Worm (Caenorhabditis elegans): Measurements from ENCODE around the gene C45B11.8.
A peak's percentile ranks its signal among the peaks of the same experiment; 100 is the strongest.

C45B11.8 gene

DNA sequence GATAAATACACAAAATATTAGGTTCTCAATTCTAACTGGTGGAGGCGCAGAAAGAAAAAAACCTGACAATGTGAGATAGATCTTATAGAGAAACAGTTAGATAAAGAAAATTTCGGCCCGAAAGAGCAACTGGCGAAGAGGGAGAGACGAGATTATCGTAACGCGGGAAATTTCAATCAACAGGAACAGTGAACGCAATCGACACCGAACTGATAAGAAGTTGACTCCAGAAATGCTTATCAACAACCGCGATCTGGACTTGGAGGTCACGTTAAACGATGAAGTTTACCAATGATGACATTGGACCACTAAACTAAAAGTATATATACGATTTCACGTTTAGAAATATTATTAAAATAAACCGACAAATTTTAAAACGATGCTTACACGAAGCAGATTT, 35.8 kb downstream of the C45B11.8 start (continued):
- TF ChIP-seq aha-1 (tag) (peak; percentile 55), egl-43 (GFP tag; IDR thresholded peaks at IDR 0.05) (peak; percentile 77; the same call in 1 of the 2 replicates), tag-97 (GFP tag; IDR thresholded peaks at IDR 0.05) (no peak), cey-2 (tag; optimal IDR thresholded peaks at IDR 0.05; ENCODE audit: borderline replicate concordance, insufficient read depth) (no peak), nhr-111 (GFP tag; optimal IDR thresholded peaks at IDR 0.05) (no peak), ztf-11 (tag; optimal IDR thresholded peaks at IDR 0.05) (no peak), F26F4.8 (GFP tag; conservative IDR thresholded peaks at IDR 0.05) (no peak), zip-11 (GFP tag; IDR thresholded peaks at IDR 0.05) (no peak), daf-16 (GFP tag; optimal IDR thresholded peaks at IDR 0.05) (no peak), daf-16 (tag; optimal IDR thresholded peaks at IDR 0.05) (no peak), spr-1 (tag; optimal IDR thresholded peaks at IDR 0.05) (no peak), Y48G9A.11 (GFP tag; IDR thresholded peaks at IDR 0.05) (peak; percentile 80; the same call in 1 of the 2 replicates), dpl-1 (GFP tag; optimal IDR thresholded peaks at IDR 0.05) (no peak), zag-1 (tag; optimal IDR thresholded peaks at IDR 0.05) (no peak), gei-8 (GFP tag; optimal IDR thresholded peaks at IDR 0.05) (no peak), T20F7.1 (GFP tag; optimal IDR thresholded peaks at IDR 0.05) (no peak), php-3 (GFP tag; IDR thresholded peaks at IDR 0.05) (no peak), nhr-77 (tag; optimal IDR thresholded peaks at IDR 0.05) (no peak), lin-38 (GFP tag; IDR thresholded peaks at IDR 0.05) (peak; percentile 83), dve-1 (tag; optimal IDR thresholded peaks at IDR 0.05; ENCODE audit: insufficient read depth) (peak; percentile 1), hlh-11 (tag; optimal IDR thresholded peaks at IDR 0.05) (peak; percentile 15), ces-1 (GFP tag; optimal IDR thresholded peaks at IDR 0.05) (no peak), hlh-30 (tag; optimal IDR thresholded peaks at IDR 0.05; ENCODE audit: insufficient read depth) (peak; percentile 22), daf-12 (tag; optimal IDR thresholded peaks at IDR 0.05) (no peak), unc-130 (GFP tag; optimal IDR thresholded peaks at IDR 0.05) (peak; percentile 39), lin-39 (tag; optimal IDR thresholded peaks at IDR 0.05) (no peak), nhr-41 (GFP tag; IDR thresholded peaks at IDR 0.05) (no peak; the same call in 1 of the 2 replicates), mxl-2 (GFP tag; conservative IDR thresholded peaks at IDR 0.05) (peak; percentile 50; the same call in 1 of the 2 replicates), nhr-11 (tag; optimal IDR thresholded peaks at IDR 0.05) (no peak), fos-1 (tag; optimal IDR thresholded peaks at IDR 0.05) (no peak), zip-2 (tag; optimal IDR thresholded peaks at IDR 0.05) (no peak), dmd-6 (GFP tag; IDR thresholded peaks at IDR 0.05) (peak; percentile 22; the same call in 1 of the 2 replicates), jun-1 (tag; optimal IDR thresholded peaks at IDR 0.05) (no peak), ceh-32 (tag; optimal IDR thresholded peaks at IDR 0.05; ENCODE audit: poor library complexity) (no peak), lim-7 (GFP tag; IDR thresholded peaks at IDR 0.05) (peak; percentile 57), skn-1 (tag; optimal IDR thresholded peaks at IDR 0.05) (no peak), saeg-2 (GFP tag; IDR thresholded peaks at IDR 0.05) (peak; percentile 67; the same call in 1 of the 2 replicates), lin-29 (GFP tag; IDR thresholded peaks at IDR 0.05) (0 out of 2 replicates have a peak, but pooled peaks have one; percentile 9), hmg-1.1 (GFP tag; IDR thresholded peaks at IDR 0.05) (0 out of 2 replicates have a peak, but pooled peaks have one; percentile 26), pha-4 (GFP tag; IDR thresholded peaks at IDR 0.05) (peak; percentile 49; the same call in 1 of the 2 replicates), pha-4 (tag; optimal IDR thresholded peaks at IDR 0.05) (no peak), lin-13 (GFP tag; optimal IDR thresholded peaks at IDR 0.05) (peak; percentile 50), attf-4 (tag; optimal IDR thresholded peaks at IDR 0.05) (no peak), ZK546.5 (tag; optimal IDR thresholded peaks at IDR 0.05) (no peak), nhr-102 (tag; optimal IDR thresholded peaks at IDR 0.05) (no peak), lir-3 (tag; optimal IDR thresholded peaks at IDR 0.05) (no peak)
